Worm (Caenorhabditis elegans): Measurements from ENCODE around the gene M163.7.

Gene M163.7

DNA sequence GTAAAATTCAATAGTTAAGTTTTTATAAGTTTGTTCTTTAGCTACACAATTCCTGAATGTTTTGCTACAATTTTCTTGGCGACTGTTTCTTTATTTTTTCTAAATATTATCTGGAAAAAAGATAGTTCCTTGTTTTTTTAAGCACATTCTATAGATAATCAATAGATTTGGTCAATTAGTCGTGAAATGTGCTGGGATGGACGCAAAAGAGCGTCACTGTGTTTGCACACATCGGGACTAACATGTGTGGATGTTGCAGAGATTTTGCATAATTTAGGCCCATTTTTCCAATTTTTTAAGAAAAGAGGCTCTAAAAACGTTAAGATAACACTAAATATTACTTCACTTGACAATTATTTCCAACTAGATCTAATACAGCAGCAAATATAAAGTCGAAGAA, 48.8 kb downstream of the M163.7 start:
- TF ChIP-seq ceh-100 (GFP tag; IDR thresholded peaks at IDR 0.05) (no peak), ztf-28 (GFP tag; IDR thresholded peaks at IDR 0.05) (no peak), B0261.1 (tag; optimal IDR thresholded peaks at IDR 0.05) (no peak)

DNA sequence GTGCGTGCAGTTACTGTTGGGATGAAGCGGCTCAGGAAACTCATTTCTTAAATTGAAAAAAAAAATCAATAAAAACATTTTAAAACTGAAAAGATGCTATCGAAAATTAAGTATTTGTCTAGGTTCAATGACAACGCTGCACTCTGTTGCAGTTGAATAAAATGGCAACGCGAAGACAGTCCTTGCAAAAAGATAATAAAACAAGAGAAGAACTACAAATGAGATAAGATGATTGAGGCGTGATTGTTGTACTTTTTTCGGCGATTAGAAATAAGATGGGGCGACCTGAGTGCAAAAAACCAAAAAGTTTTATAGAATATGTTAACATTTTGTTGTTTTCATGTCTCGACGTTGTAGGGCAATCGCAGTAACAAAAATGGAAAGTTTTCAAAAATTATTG, 50.4 kb downstream of the M163.7 start, which contains the start of gene gcsh-1:
TSS of gene gcsh-1 (minus strand) at position 46 of the 400 bp plus-strand sequence.
- peak; percentile 66 for TF ChIP-seq nhr-80 (tag; optimal IDR thresholded peaks at IDR 0.05)
- TF ChIP-seq bed-1 (GFP tag; IDR thresholded peaks at IDR 0.05) = no peak
- TF ChIP-seq athp-1 (tag; optimal IDR thresholded peaks at IDR 0.05) = no peak
